Worm (Caenorhabditis elegans) whole organism, L3 larva: ENCODE data around the gene nlp-30.

Source experiments
- ceh-28 ChIP-seq: fragments of 150-350 bp; optimal IDR thresholded peaks from 2 replicates; lab custom pipeline; 2014; ENCODE audit warnings: missing biosample characterization, missing genetic modification reagents, missing genetic modification characterization
- ceh-82 ChIP-seq: fragments of 150-350 bp; optimal IDR thresholded peaks from 2 replicates; lab custom pipeline; 2014; ENCODE audit warnings: missing biosample characterization, missing genetic modification characterization
- ceh-9 ChIP-seq: sonication (generic microtip); optimal IDR thresholded peaks from 2 replicates; lab custom pipeline; 2018; ENCODE audit warnings: missing biosample characterization, missing genetic modification characterization
- elt-2 ChIP-seq: sonication (generic microtip); optimal IDR thresholded peaks from 2 replicates; lab custom pipeline; 2016; ENCODE audit warnings: missing genetic modification reagents, mild to moderate bottlenecking, missing genetic modification characterization, missing compliant biosample characterization
- fkh-10 ChIP-seq: sonication (generic microtip); optimal IDR thresholded peaks from 2 replicates; lab custom pipeline; 2017; ENCODE audit warnings: missing biosample characterization, missing genetic modification reagents, missing genetic modification characterization
- fkh-2 ChIP-seq: fragments of 150-350 bp; optimal IDR thresholded peaks from 2 replicates; lab custom pipeline; 2014; ENCODE audit warnings: missing biosample characterization, missing genetic modification reagents, missing genetic modification characterization
- fos-1 ChIP-seq: fragments of 150-350 bp; optimal IDR thresholded peaks from 2 replicates; lab custom pipeline; 2014; ENCODE audit warnings: missing biosample characterization, missing genetic modification characterization
- jun-1 ChIP-seq: fragments of 150-350 bp; optimal IDR thresholded peaks from 2 replicates; lab custom pipeline; 2014; ENCODE audit warnings: missing biosample characterization, missing genetic modification reagents, missing genetic modification characterization
- lsy-12 ChIP-seq: sonication (generic microtip); optimal IDR thresholded peaks from 2 replicates; lab custom pipeline; 2016; ENCODE audit warnings: mild to moderate bottlenecking, missing genetic modification characterization, missing compliant biosample characterization
- nfya-1 ChIP-seq: sonication (generic microtip); optimal IDR thresholded peaks from 2 replicates; lab custom pipeline; 2017; ENCODE audit warnings: missing genetic modification characterization, mild to moderate bottlenecking, missing compliant biosample characterization, antibody characterized with exemption, moderate library complexity; ENCODE audit not compliant: insufficient read depth
- nhr-11 ChIP-seq: fragments of 150-350 bp; optimal IDR thresholded peaks from 2 replicates; lab custom pipeline; 2014; ENCODE audit warnings: missing biosample characterization, missing genetic modification characterization
- nhr-12 ChIP-seq: fragments of 150-350 bp; optimal IDR thresholded peaks from 2 replicates; lab custom pipeline; 2014; ENCODE audit warnings: missing biosample characterization, missing genetic modification characterization
- nhr-237 ChIP-seq: fragments of 150-350 bp; optimal IDR thresholded peaks from 2 replicates; lab custom pipeline; 2014; ENCODE audit warnings: missing biosample characterization, missing genetic modification characterization
- nhr-28 ChIP-seq: fragments of 150-350 bp; optimal IDR thresholded peaks from 2 replicates; lab custom pipeline; 2014; ENCODE audit warnings: missing biosample characterization, missing genetic modification characterization
- nhr-67 ChIP-seq: fragments of 150-350 bp; optimal IDR thresholded peaks from 2 replicates; lab custom pipeline; 2014; ENCODE audit warnings: missing biosample characterization, missing genetic modification characterization
- nhr-76 ChIP-seq: fragments of 150-350 bp; sonication (generic microtip); optimal IDR thresholded peaks from 5 replicates; lab custom pipeline; 2014; ENCODE audit warnings: missing biosample characterization, missing genetic modification characterization
- pqm-1 ChIP-seq: fragments of 150-350 bp; optimal IDR thresholded peaks from 2 replicates; lab custom pipeline; 2017; ENCODE audit warnings: missing biosample characterization, missing genetic modification characterization, inconsistent platforms
- sea-2 ChIP-seq: fragments of 150-350 bp; sonication (generic microtip); optimal IDR thresholded peaks from 4 replicates; lab custom pipeline; 2014; ENCODE audit warnings: missing biosample characterization, missing genetic modification reagents, missing genetic modification characterization
- skn-1 ChIP-seq: fragments of 150-350 bp; optimal IDR thresholded peaks from 2 replicates; lab custom pipeline; 2014; ENCODE audit warnings: missing biosample characterization, missing genetic modification characterization
- unc-39 ChIP-seq: sonication (generic microtip); optimal IDR thresholded peaks from 4 replicates; lab custom pipeline; 2017; ENCODE audit warnings: missing biosample characterization, missing genetic modification characterization
- unc-62 ChIP-seq: fragments of 150-350 bp; sonication (generic microtip); optimal IDR thresholded peaks from 4 replicates; lab custom pipeline; 2014; ENCODE audit warnings: missing biosample characterization, missing genetic modification reagents, missing genetic modification characterization

Gene nlp-30

DNA sequence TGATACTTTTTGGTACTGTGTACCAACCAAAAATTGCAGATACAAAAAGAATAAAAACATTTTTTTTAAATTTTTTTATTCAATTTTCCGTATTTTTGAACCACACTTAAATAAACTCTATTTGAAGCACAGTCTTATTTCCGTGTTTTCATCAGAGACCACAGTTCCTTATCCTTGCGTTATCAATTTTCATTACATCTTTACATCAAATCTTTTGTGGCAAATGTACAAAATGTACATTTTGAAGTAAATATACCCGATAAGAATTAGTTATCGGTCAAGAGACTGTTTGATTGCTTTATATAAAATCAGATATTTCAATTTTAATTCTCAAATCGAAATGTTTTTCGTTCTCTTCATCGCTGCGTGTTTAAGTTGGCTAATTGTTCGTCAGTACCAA, 40.5 kb downstream of the nlp-30 start, which contains the start of gene cyp-35A3:
Gene cyp-35A3 (plus strand): TSS at position 301 of the 400 bp plus-strand sequence.
- no peak for TF ChIP-seq ceh-82
- no peak for TF ChIP-seq jun-1 (tag; lab: Kevin White, UChicago)
- no peak for TF ChIP-seq nfya-1 (tag; lab: Kevin White, UChicago)
- no peak for TF ChIP-seq fkh-2 (tag; lab: Kevin White, UChicago)
- no peak for TF ChIP-seq unc-39 (tag; lab: Kevin White, UChicago)

DNA sequence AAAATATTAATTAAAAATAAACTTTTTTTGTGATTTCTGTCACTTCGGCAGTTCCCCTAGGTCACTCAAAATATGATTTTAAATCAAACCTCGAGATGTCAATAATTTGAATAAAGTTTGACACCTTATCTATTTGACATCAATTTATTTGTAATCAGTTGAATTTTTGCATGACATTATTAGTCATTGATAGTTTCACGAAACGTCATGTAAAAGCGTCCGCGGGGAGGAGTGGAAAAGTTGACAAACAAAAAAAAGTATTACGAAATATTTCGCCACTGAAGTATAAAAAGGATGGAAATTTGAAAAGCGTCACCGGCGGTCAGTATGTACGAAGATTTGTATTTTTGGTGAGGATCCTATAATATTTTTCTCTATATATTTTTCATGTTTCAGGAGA, 43.0 kb downstream of the nlp-30 start, which contains the start of gene K09D9.1:
Gene K09D9.1 (plus strand): TSS at position 271 of the 400 bp plus-strand sequence.
- TF ChIP-seq pqm-1 (tag; lab: Kevin White, UChicago), result peak; percentile 81
- TF ChIP-seq sea-2 (GFP tag; lab: Kevin White, UChicago), result no peak
- no peak for TF ChIP-seq nhr-12
- no peak for TF ChIP-seq nhr-67
- TF ChIP-seq ceh-28 (tag; lab: Kevin White, UChicago), result no peak
- TF ChIP-seq fkh-10 (GFP tag; lab: Kevin White, UChicago), result no peak
- no peak for TF ChIP-seq nhr-28 (tag; lab: Kevin White, UChicago)
- peak; percentile 64 for TF ChIP-seq jun-1 (tag; lab: Kevin White, UChicago)
- TF ChIP-seq elt-2, result peak; percentile 92
- no peak for TF ChIP-seq fos-1 (tag; lab: Kevin White, UChicago)
- no peak for TF ChIP-seq skn-1 (tag; lab: Kevin White, UChicago)

DNA sequence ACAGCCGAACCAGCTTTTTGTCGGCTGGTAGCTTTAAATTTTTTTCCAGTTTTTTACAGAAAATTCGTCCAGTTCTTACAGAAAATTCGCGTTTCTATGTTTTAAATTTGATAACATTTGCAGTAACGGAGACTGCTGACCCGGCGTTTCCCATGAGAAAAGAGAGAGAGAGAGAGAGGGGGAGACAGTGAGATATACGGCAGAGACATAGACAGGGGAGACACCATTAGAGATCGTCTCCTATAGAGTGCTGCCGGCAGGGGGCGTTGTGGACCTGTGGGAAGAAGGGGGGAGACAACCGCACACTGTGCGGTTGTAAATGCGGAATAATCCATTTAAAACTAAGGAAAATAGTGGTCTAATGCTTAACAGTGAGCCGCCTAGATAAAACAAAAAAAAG, 47.8 kb downstream of the nlp-30 start:
- no peak for TF ChIP-seq jun-1 (tag; lab: Kevin White, UChicago)
- TF ChIP-seq lsy-12 (tag; lab: Kevin White, UChicago), result no peak
- peak; percentile 87 for TF ChIP-seq nfya-1 (tag; lab: Kevin White, UChicago)
- TF ChIP-seq elt-2, result peak; percentile 30
- no peak for TF ChIP-seq skn-1 (tag; lab: Kevin White, UChicago)

- no peak for TF ChIP-seq nhr-11 (tag; lab: Kevin White, UChicago)
- no peak for TF ChIP-seq sea-2 (GFP tag; lab: Kevin White, UChicago)
- TF ChIP-seq unc-39 (tag; lab: Kevin White, UChicago), result no peak
- TF ChIP-seq unc-62 (GFP tag; lab: Kevin White, UChicago), result no peak
- TF ChIP-seq nhr-28 (tag; lab: Kevin White, UChicago), result no peak
- no peak for TF ChIP-seq ceh-9
- TF ChIP-seq nhr-237 (tag; lab: Kevin White, UChicago), result no peak
- no peak for TF ChIP-seq nhr-76 (tag; lab: Kevin White, UChicago)
Measured at ce11 chrV:4031319-4031718, 49.5 kb downstream of the nlp-30 start, which contains the start of gene cyp-35A4. cyp-35A4 (plus strand) TSS chrV:4031619.
